Worm (Caenorhabditis elegans): ENCODE data around the gene nspc-16.

The nspc-16 gene

ce11 chrX:14476625-14477257, 46.6 kb upstream of the nspc-16 start (continued):
- TF ChIP-seq unc-62 (GFP tag; optimal IDR thresholded peaks at IDR 0.05) (no peak), isw-1 (GFP tag; IDR thresholded peaks at IDR 0.05) (peak; percentile 44; the same call in 1 of the 2 replicates), nhr-47 (tag; optimal IDR thresholded peaks at IDR 0.05) (peak; percentile 71), egl-13 (tag; optimal IDR thresholded peaks at IDR 0.05) (no peak), grh-1 (GFP tag; IDR thresholded peaks at IDR 0.05) (peak; percentile 45; the same call in 1 of the 2 replicates), Y116A8C.19 (tag; optimal IDR thresholded peaks at IDR 0.05; ENCODE audit: borderline replicate concordance) (no peak), pqm-1 (tag; optimal IDR thresholded peaks at IDR 0.05) (no peak), C34B4.2 (tag; optimal IDR thresholded peaks at IDR 0.05) (no peak), nhr-237 (tag; optimal IDR thresholded peaks at IDR 0.05) (no peak), mdl-1 (tag; optimal IDR thresholded peaks at IDR 0.05) (peak in 1 of 2 experiments; percentile 50), skn-1 (tag; optimal IDR thresholded peaks at IDR 0.05) (peak; percentile 83), nhr-11 (tag; optimal IDR thresholded peaks at IDR 0.05) (no peak)

- TF ChIP-seq nhr-19 (GFP tag; conservative IDR thresholded peaks at IDR 0.05) (0 out of 2 replicates have a peak, but pooled peaks have one; percentile 7), nhr-20 (tag; optimal IDR thresholded peaks at IDR 0.05) (peak; percentile 0), skn-1 (tag; optimal IDR thresholded peaks at IDR 0.05) (peak; percentile 2), ceh-8 (GFP tag; optimal IDR thresholded peaks at IDR 0.05) (no peak), hpl-2 (GFP tag; optimal IDR thresholded peaks at IDR 0.05) (no peak), grh-1 (GFP tag; IDR thresholded peaks at IDR 0.05) (no peak), lin-15B (tag; optimal IDR thresholded peaks at IDR 0.05) (no peak), snpc-4 (tag; optimal IDR thresholded peaks at IDR 0.05) (peak; percentile 95), elt-2 (tag; optimal IDR thresholded peaks at IDR 0.05) (peak; percentile 35), ceh-82 (tag; optimal IDR thresholded peaks at IDR 0.05) (no peak), unc-62 (GFP tag; optimal IDR thresholded peaks at IDR 0.05) (no peak), nhr-47 (tag; optimal IDR thresholded peaks at IDR 0.05) (peak; percentile 18), sox-4 (tag; optimal IDR thresholded peaks at IDR 0.05) (no peak), sup-37 (GFP tag; optimal IDR thresholded peaks at IDR 0.05) (no peak)
These were observed 46.0 kb upstream of the nspc-16 start for ce11 chrX:14477338-14477737.

ce11 chrX:14478193-14478592, 45.2 kb upstream of the nspc-16 start:
- TF ChIP-seq sox-4 (tag; optimal IDR thresholded peaks at IDR 0.05) (peak; percentile 64), snu-23 (GFP tag; optimal IDR thresholded peaks at IDR 0.05) (peak; percentile 29), lir-3 (tag; optimal IDR thresholded peaks at IDR 0.05; ENCODE audit: poor library complexity) (peak; percentile 28), fkh-8 (tag; optimal IDR thresholded peaks at IDR 0.05) (peak; percentile 61), rnt-1 (tag; optimal IDR thresholded peaks at IDR 0.05) (no peak), ama-1 (optimal IDR thresholded peaks at IDR 0.05) (no peak), zip-4 (GFP tag; optimal IDR thresholded peaks at IDR 0.05) (peak; percentile 72), C16A3.4 (tag; optimal IDR thresholded peaks at IDR 0.05) (no peak), dpl-1 (GFP tag; optimal IDR thresholded peaks at IDR 0.05) (no peak), swsn-7 (tag; optimal IDR thresholded peaks at IDR 0.05) (peak; percentile 67), nhr-28 (tag; optimal IDR thresholded peaks at IDR 0.05) (no peak), xbp-1 (tag; optimal IDR thresholded peaks at IDR 0.05) (peak; percentile 27), unc-86 (tag; optimal IDR thresholded peaks at IDR 0.05) (peak; percentile 42), ceh-82 (tag; optimal IDR thresholded peaks at IDR 0.05) (peak; percentile 22 to 41 (median 34)), lsy-2 (tag; optimal IDR thresholded peaks at IDR 0.05) (peak; percentile 23 to 42), nhr-19 (GFP tag; conservative IDR thresholded peaks at IDR 0.05) (peak; percentile 20), nhr-20 (tag; optimal IDR thresholded peaks at IDR 0.05) (peak; percentile 26), snpc-4 (tag; optimal IDR thresholded peaks at IDR 0.05) (peak; percentile 98), hlh-4 (tag; optimal IDR thresholded peaks at IDR 0.05) (no peak), egl-13 (tag; optimal IDR thresholded peaks at IDR 0.05) (peak; percentile 90), jun-1 (tag; optimal IDR thresholded peaks at IDR 0.05) (peak; percentile 33), skn-1 (tag; optimal IDR thresholded peaks at IDR 0.05) (peak; percentile 36), nhr-71 (tag; optimal IDR thresholded peaks at IDR 0.05) (peak; percentile 62), pax-3 (tag; optimal IDR thresholded peaks at IDR 0.05) (peak; percentile 32), lin-14 (GFP tag; optimal IDR thresholded peaks at IDR 0.05) (peak; percentile 31), dsc-1 (tag; optimal IDR thresholded peaks at IDR 0.05) (peak; percentile 82), nhr-47 (tag; optimal IDR thresholded peaks at IDR 0.05) (peak; percentile 76), tbx-2 (tag; optimal IDR thresholded peaks at IDR 0.05) (peak; percentile 29)
